Worm (Caenorhabditis elegans) whole organism, L3 larva: ENCODE results near the gene T07H8.11.

Source experiments
- ZK546.5 ChIP-seq: sonication (generic microtip); optimal IDR thresholded peaks from 2 replicates; lab custom pipeline; 2017; ENCODE audit warnings: missing biosample characterization, missing genetic modification characterization
- aly-2 ChIP-seq: fragments of 150-350 bp; optimal IDR thresholded peaks from 2 replicates; lab custom pipeline; 2014; ENCODE audit warnings: missing biosample characterization, missing genetic modification characterization
- ama-1 ChIP-seq: fragments of 150-350 bp; optimal IDR thresholded peaks from 2 replicates; lab custom pipeline; 2018
- ceh-16 ChIP-seq: sonication (generic microtip); optimal IDR thresholded peaks from 2 replicates; lab custom pipeline; 2017; ENCODE audit warnings: missing biosample characterization, missing genetic modification characterization
- ceh-28 ChIP-seq: fragments of 150-350 bp; optimal IDR thresholded peaks from 2 replicates; lab custom pipeline; 2014; ENCODE audit warnings: missing biosample characterization, missing genetic modification reagents, missing genetic modification characterization
- ceh-82 ChIP-seq: fragments of 150-350 bp; optimal IDR thresholded peaks from 2 replicates; lab custom pipeline; 2014; ENCODE audit warnings: missing biosample characterization, missing genetic modification characterization
- ceh-9 ChIP-seq: sonication (generic microtip); optimal IDR thresholded peaks from 2 replicates; lab custom pipeline; 2018; ENCODE audit warnings: missing biosample characterization, missing genetic modification characterization
- egl-27 ChIP-seq: sonication (generic microtip); optimal IDR thresholded peaks from 4 replicates; lab custom pipeline; 2017; ENCODE audit warnings: missing biosample characterization, missing genetic modification reagents, missing genetic modification characterization
- elt-2 ChIP-seq: sonication (generic microtip); optimal IDR thresholded peaks from 2 replicates; lab custom pipeline; 2016; ENCODE audit warnings: missing genetic modification reagents, mild to moderate bottlenecking, missing genetic modification characterization, missing compliant biosample characterization
- elt-3 ChIP-seq, 3 experiments: fragments of 150-350 bp in 1 of 3; sonication (generic microtip) in 2 of 3; optimal IDR thresholded peaks; 2 replicates in 2 of 3; 4 replicates in 1 of 3; lab custom pipeline; 2014 to 2017; ENCODE audit warnings: missing biosample characterization in 3 of 3, missing genetic modification characterization in 3 of 3
- eor-1 ChIP-seq, 2 experiments: fragments of 150-350 bp; optimal IDR thresholded peaks; 2 replicates each; lab custom pipeline; 2014 to 2018; ENCODE audit warnings: missing biosample characterization in 2 of 2, missing genetic modification characterization in 2 of 2
- fkh-10 ChIP-seq: sonication (generic microtip); optimal IDR thresholded peaks from 2 replicates; lab custom pipeline; 2017; ENCODE audit warnings: missing biosample characterization, missing genetic modification reagents, missing genetic modification characterization
- fkh-2 ChIP-seq: fragments of 150-350 bp; optimal IDR thresholded peaks from 2 replicates; lab custom pipeline; 2014; ENCODE audit warnings: missing biosample characterization, missing genetic modification reagents, missing genetic modification characterization
- hmg-11 ChIP-seq: sonication (generic microtip); optimal IDR thresholded peaks from 2 replicates; lab custom pipeline; 2016; ENCODE audit warnings: missing genetic modification characterization, missing compliant biosample characterization
- jun-1 ChIP-seq: fragments of 150-350 bp; optimal IDR thresholded peaks from 2 replicates; lab custom pipeline; 2014; ENCODE audit warnings: missing biosample characterization, missing genetic modification reagents, missing genetic modification characterization
- lsy-12 ChIP-seq: sonication (generic microtip); optimal IDR thresholded peaks from 2 replicates; lab custom pipeline; 2016; ENCODE audit warnings: mild to moderate bottlenecking, missing genetic modification characterization, missing compliant biosample characterization
- mdl-1 ChIP-seq: fragments of 150-350 bp; optimal IDR thresholded peaks from 2 replicates; lab custom pipeline; 2014; ENCODE audit warnings: missing biosample characterization, missing genetic modification characterization
- mml-1 ChIP-seq: fragments of 150-350 bp; sonication (generic microtip); optimal IDR thresholded peaks from 3 replicates; lab custom pipeline; 2014; ENCODE audit warnings: missing biosample characterization, missing genetic modification characterization
- nfya-1 ChIP-seq: sonication (generic microtip); optimal IDR thresholded peaks from 2 replicates; lab custom pipeline; 2017; ENCODE audit warnings: missing genetic modification characterization, mild to moderate bottlenecking, missing compliant biosample characterization, antibody characterized with exemption, moderate library complexity; ENCODE audit not compliant: insufficient read depth
- nhr-11 ChIP-seq: fragments of 150-350 bp; optimal IDR thresholded peaks from 2 replicates; lab custom pipeline; 2014; ENCODE audit warnings: missing biosample characterization, missing genetic modification characterization
- nhr-23 ChIP-seq: fragments of 150-350 bp; optimal IDR thresholded peaks from 2 replicates; lab custom pipeline; 2014; ENCODE audit warnings: missing biosample characterization, missing genetic modification reagents, missing genetic modification characterization
- nhr-237 ChIP-seq: fragments of 150-350 bp; optimal IDR thresholded peaks from 2 replicates; lab custom pipeline; 2014; ENCODE audit warnings: missing biosample characterization, missing genetic modification characterization
- nhr-25 ChIP-seq: sonication (generic microtip); optimal IDR thresholded peaks from 2 replicates; lab custom pipeline; 2017; ENCODE audit warnings: missing biosample characterization, missing genetic modification characterization
- nhr-28 ChIP-seq: fragments of 150-350 bp; optimal IDR thresholded peaks from 2 replicates; lab custom pipeline; 2014; ENCODE audit warnings: missing biosample characterization, missing genetic modification characterization
- nhr-43 ChIP-seq: sonication (generic microtip); optimal IDR thresholded peaks from 2 replicates; lab custom pipeline; 2016; ENCODE audit warnings: mild to moderate bottlenecking, missing genetic modification characterization, missing compliant biosample characterization; ENCODE audit not compliant: poor library complexity, severe bottlenecking
- nhr-76 ChIP-seq: fragments of 150-350 bp; sonication (generic microtip); optimal IDR thresholded peaks from 5 replicates; lab custom pipeline; 2014; ENCODE audit warnings: missing biosample characterization, missing genetic modification characterization
- nhr-77 ChIP-seq: fragments of 150-350 bp; optimal IDR thresholded peaks from 2 replicates; lab custom pipeline; 2014; ENCODE audit warnings: missing biosample characterization, missing genetic modification characterization
- pha-4 ChIP-seq: fragments of 150-350 bp; optimal IDR thresholded peaks from 2 replicates; lab custom pipeline; 2014; ENCODE audit warnings: missing biosample characterization, missing genetic modification reagents, missing genetic modification characterization
- pqm-1 ChIP-seq: fragments of 150-350 bp; optimal IDR thresholded peaks from 2 replicates; lab custom pipeline; 2017; ENCODE audit warnings: missing biosample characterization, missing genetic modification characterization, inconsistent platforms
- sea-2 ChIP-seq: fragments of 150-350 bp; sonication (generic microtip); optimal IDR thresholded peaks from 4 replicates; lab custom pipeline; 2014; ENCODE audit warnings: missing biosample characterization, missing genetic modification reagents, missing genetic modification characterization
- skn-1 ChIP-seq: fragments of 150-350 bp; optimal IDR thresholded peaks from 2 replicates; lab custom pipeline; 2014; ENCODE audit warnings: missing biosample characterization, missing genetic modification characterization
- snpc-4 ChIP-seq: fragments of 150-350 bp; optimal IDR thresholded peaks from 2 replicates; lab custom pipeline; 2014; ENCODE audit warnings: missing biosample characterization, missing genetic modification characterization
- unc-39 ChIP-seq: sonication (generic microtip); optimal IDR thresholded peaks from 4 replicates; lab custom pipeline; 2017; ENCODE audit warnings: missing biosample characterization, missing genetic modification characterization
- unc-62 ChIP-seq: fragments of 150-350 bp; sonication (generic microtip); optimal IDR thresholded peaks from 4 replicates; lab custom pipeline; 2014; ENCODE audit warnings: missing biosample characterization, missing genetic modification reagents, missing genetic modification characterization
- zag-1 ChIP-seq: fragments of 150-350 bp; optimal IDR thresholded peaks from 2 replicates; lab custom pipeline; 2014; ENCODE audit warnings: missing biosample characterization, missing genetic modification characterization
- ztf-11 ChIP-seq: fragments of 150-350 bp; optimal IDR thresholded peaks from 2 replicates; lab custom pipeline; 2014; ENCODE audit warnings: missing biosample characterization, missing genetic modification characterization
- ztf-4 ChIP-seq: fragments of 150-350 bp; optimal IDR thresholded peaks from 2 replicates; lab custom pipeline; 2014; ENCODE audit warnings: missing biosample characterization, missing genetic modification characterization

Gene T07H8.11

DNA sequence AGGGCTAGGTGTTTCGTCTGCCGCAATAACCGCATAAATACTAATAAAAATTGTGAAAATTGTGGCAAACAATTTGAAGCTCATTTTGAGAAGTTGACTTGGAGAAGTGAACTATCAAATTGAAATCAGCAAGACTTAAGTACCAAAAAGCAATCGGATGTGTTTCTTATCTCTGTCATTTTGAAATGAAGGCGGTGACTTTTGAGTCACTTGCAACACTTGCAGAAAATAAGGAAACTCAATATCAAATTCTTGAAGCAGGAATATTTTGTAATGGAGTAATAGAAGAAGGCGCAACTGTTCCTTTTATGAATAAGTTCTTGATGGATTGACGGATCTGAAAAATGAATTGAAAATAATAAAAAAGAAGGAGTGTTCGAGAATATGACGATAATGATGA lies at the start of gene T07H8.11:
T07H8.11 (minus strand) TSS at position 101 of the 400 bp plus-strand sequence.
- no peak for TF ChIP-seq nhr-237 (tag; lab: Kevin White, UChicago)
- no peak for TF ChIP-seq mml-1 (tag; lab: Kevin White, UChicago)
- TF ChIP-seq unc-39 (tag; lab: Kevin White, UChicago), result no peak
- no peak for TF ChIP-seq skn-1 (tag; lab: Kevin White, UChicago)
- no peak for TF ChIP-seq eor-1 (tag; optimal IDR thresholded peaks at IDR 0.05; lab: Kevin White, UChicago)
- no peak for TF ChIP-seq ceh-9 (tag; lab: Kevin White, UChicago)
- TF ChIP-seq nhr-11 (tag; lab: Kevin White, UChicago), result no peak
- no peak for TF ChIP-seq lsy-12 (tag; lab: Kevin White, UChicago)
- no peak for TF ChIP-seq jun-1
- no peak for TF ChIP-seq fkh-10
- no peak for TF ChIP-seq ZK546.5 (tag; lab: Kevin White, UChicago)

DNA sequence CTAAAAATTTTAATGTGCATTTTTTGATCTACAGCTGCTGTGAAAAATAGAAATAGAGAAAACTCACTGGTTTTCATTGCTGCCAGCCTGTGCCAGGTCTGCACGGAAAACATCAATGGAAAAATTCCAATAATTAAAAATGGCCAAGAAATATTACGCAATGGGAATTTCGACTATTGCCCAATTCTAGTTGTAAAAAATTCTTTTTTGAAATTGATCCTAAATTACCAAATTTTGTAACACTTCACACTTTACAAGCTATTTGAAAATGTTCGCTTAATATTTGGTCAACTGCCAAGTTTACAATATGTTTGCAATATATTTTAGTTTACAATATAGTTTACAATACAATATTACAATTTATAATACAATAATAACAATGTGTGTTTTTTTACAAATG lies 49.5 kb upstream of the T07H8.11 start:
- TF ChIP-seq elt-2 (tag; lab: Kevin White, UChicago) (peak; percentile 40), nhr-76 (no peak), hmg-11 (no peak), elt-3 (tag; optimal IDR thresholded peaks at IDR 0.05; lab: Kevin White, UChicago) (no peak), ceh-82 (no peak), mml-1 (tag; lab: Kevin White, UChicago) (no peak)

DNA sequence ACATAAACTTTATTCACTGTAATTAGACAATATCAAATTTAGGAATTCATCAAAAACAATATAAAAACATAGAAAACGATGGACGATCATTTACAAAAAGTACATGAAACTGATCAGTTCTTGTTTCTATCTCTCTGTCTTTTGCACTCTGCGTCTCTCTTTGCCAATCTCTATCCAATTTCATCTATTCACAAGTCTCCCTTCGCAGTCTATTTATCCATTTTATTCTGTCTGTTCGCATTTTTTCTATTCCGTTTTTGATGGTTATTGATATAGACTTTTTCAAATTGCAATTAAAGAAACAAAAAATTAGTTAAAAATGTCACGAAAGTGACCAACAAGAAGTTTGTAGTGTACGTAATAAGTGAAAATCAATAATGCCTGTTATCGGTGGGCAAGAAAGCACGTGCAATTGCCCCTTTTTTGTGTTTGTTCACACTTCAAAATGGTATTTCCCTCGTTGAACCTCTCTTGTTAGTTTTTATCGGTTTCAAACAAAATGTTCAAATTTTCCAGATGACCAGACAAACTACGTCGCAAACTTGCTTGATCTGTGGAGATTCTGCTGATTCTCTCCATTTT lies 47.2 kb upstream of the T07H8.11 start, which contains the start of gene nhr-42:
nhr-42 (plus strand) TSS at position 517 of the 582 bp plus-strand sequence.
- no peak for TF ChIP-seq sea-2 (GFP tag; lab: Kevin White, UChicago)
- TF ChIP-seq fkh-2, result no peak
- TF ChIP-seq nhr-237 (tag; lab: Kevin White, UChicago), result no peak
- peak; percentile 14 for TF ChIP-seq nfya-1 (tag; lab: Kevin White, UChicago)
- TF ChIP-seq unc-39 (tag; lab: Kevin White, UChicago), result no peak
- no peak for TF ChIP-seq ceh-16 (tag; lab: Kevin White, UChicago)
- TF ChIP-seq nhr-11 (tag; lab: Kevin White, UChicago), result no peak
- peak; percentile 84 for TF ChIP-seq pha-4 (tag; lab: Kevin White, UChicago)
- no peak for TF ChIP-seq zag-1
- peak; percentile 5 for TF ChIP-seq nhr-43
- TF ChIP-seq pqm-1 (tag; lab: Kevin White, UChicago), result peak; percentile 56
- no peak for TF ChIP-seq fkh-10
- TF ChIP-seq nhr-76, result peak; percentile 57
- no peak for TF ChIP-seq ztf-4
- peak; percentile 66 for TF ChIP-seq elt-2 (tag; lab: Kevin White, UChicago)
- peak; percentile 16 for TF ChIP-seq nhr-25 (tag; lab: Kevin White, UChicago)

DNA sequence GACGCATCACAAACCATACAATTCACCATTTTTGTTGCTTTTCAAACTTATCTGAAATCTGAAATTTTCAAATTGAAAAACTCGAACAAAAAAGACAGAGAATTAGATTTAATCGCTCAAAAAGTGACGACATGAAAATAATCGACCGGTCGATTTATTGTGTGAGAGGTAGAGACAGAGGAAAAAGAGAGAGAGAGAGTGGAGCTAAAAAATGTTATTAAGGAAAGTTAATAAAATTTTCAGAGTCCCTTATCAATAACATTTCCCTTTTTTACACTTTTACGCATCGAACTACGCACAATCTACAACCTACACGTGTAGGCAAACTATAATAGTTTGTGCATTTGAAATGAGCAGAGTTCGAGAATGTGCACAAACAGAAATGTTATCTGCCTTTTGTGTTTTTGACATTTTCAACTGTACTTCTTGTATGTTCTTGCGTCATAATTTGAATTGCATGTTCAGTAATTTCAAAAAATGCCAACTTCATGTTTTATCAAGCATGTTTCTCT lies 45.9 kb upstream of the T07H8.11 start, which contains the start of gene nhr-107:
nhr-107 (minus strand) TSS at position 51 of the 512 bp plus-strand sequence.
- TF ChIP-seq pqm-1 (tag; lab: Kevin White, UChicago), result peak; percentile 33
- no peak for TF ChIP-seq fkh-2
- peak; percentile 70 for TF ChIP-seq elt-2 (tag; lab: Kevin White, UChicago)
- TF ChIP-seq, all 47 proteins: peak for 2

DNA sequence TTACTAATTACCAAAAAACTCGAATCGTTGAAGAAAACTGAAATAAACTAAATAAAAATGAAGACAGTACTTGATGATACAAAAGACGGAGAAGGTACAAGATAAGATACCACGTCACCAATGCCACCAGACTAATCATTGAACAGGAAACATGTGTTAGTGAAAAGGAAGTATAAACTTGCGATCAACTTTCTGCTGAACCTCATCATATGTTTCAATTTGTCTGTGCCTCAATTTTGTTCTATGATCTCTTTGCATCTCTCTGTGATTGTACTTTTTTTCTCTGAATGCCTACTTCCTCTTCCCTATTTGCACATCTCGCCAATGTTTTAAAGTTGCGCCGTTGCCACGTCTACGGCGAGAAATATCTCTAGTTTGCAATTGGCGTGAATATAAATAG lies 42.8 kb upstream of the T07H8.11 start:
- TF ChIP-seq ZK546.5 (tag; lab: Kevin White, UChicago) (no peak), nhr-237 (tag; lab: Kevin White, UChicago) (no peak), egl-27 (tag; lab: Kevin White, UChicago) (peak; percentile 86), ceh-28 (tag; lab: Kevin White, UChicago) (no peak), ztf-4 (no peak), ceh-16 (tag; lab: Kevin White, UChicago) (no peak), nhr-43 (peak; percentile 75), sea-2 (GFP tag; lab: Kevin White, UChicago) (no peak), aly-2 (tag; lab: Kevin White, UChicago) (no peak), nhr-77 (no peak), zag-1 (no peak), pha-4 (tag; lab: Kevin White, UChicago) (peak; percentile 37), nhr-23 (peak; percentile 43), hmg-11 (no peak), pqm-1 (tag; lab: Kevin White, UChicago) (peak; percentile 89), mdl-1 (tag; lab: Kevin White, UChicago) (no peak), nhr-28 (no peak), jun-1 (peak; percentile 59), elt-2 (tag; lab: Kevin White, UChicago) (peak; percentile 78), ama-1 (lab: Kevin White, UChicago) (no peak), mml-1 (tag; lab: Kevin White, UChicago) (no peak), unc-39 (tag; lab: Kevin White, UChicago) (no peak), fkh-2 (no peak), snpc-4 (tag; lab: Kevin White, UChicago) (no peak), nhr-76 (peak; percentile 82), fkh-10 (no peak), ztf-11 (tag; lab: Kevin White, UChicago) (no peak), unc-62 (no peak), nfya-1 (tag; lab: Kevin White, UChicago) (peak; percentile 13), nhr-25 (tag; lab: Kevin White, UChicago) (peak; percentile 74)
